Fruit fly (Drosophila melanogaster) whole organism, wandering third instar larva: ENCODE data around the gene CG12708.

Source experiments
- Hr78 ChIP-seq: fragments of >200 bp; optimal IDR thresholded peaks from 2 replicates; lab custom pipeline; 2017; ENCODE audit warnings: missing biosample characterization, missing genetic modification characterization
- Mio ChIP-seq: sonication (Bioruptor generic); optimal IDR thresholded peaks from 2 replicates; lab custom pipeline; 2016; ENCODE audit warnings: missing biosample characterization, missing genetic modification characterization

dm6 chrX:15712409-15712808 is 37.1 kb downstream of the CG12708 start, which contains the start of gene HUWE1:
- TF ChIP-seq Mio (GFP tag; lab: Kevin White, UChicago) (no peak), Hr78 (no peak)
